Fruit fly (Drosophila melanogaster) whole organism, embryonic: ENCODE data around the gene GNBP1.

Source experiments
- Bteb2 ChIP-seq: fragments of 200-800 bp; sonication (Bioruptor generic); optimal IDR thresholded peaks from 2 replicates; lab custom pipeline; 2016; ENCODE audit warnings: missing biosample characterization, missing genetic modification characterization
- CG10543 ChIP-seq: fragments of 200-800 bp; sonication (Bioruptor generic); optimal IDR thresholded peaks from 3 replicates; lab custom pipeline; 2017; ENCODE audit warnings: missing biosample characterization, mild to moderate bottlenecking, missing genetic modification characterization, moderate library complexity
- CG10654 ChIP-seq: fragments of 200-800 bp; sonication (Bioruptor generic); optimal IDR thresholded peaks from 2 replicates; lab custom pipeline; 2016; ENCODE audit warnings: missing biosample characterization, missing genetic modification characterization
- CG11093 ChIP-seq: fragments of 200-800 bp; sonication (Bioruptor generic); IDR thresholded peaks from 3 replicates; pipeline ENCODE4 v1.3.6; 2022; ENCODE audit warnings: missing biosample characterization, missing genetic modification characterization
- CG11504 ChIP-seq: fragments of 200-800 bp; sonication (Bioruptor generic); optimal IDR thresholded peaks from 3 replicates; lab custom pipeline; 2019; ENCODE audit warnings: missing biosample characterization, mild to moderate bottlenecking, missing genetic modification characterization, moderate library complexity
- CG12659 ChIP-seq: fragments of 200-800 bp; sonication (Bioruptor generic); optimal IDR thresholded peaks from 3 replicates; lab custom pipeline; 2017; ENCODE audit warnings: mild to moderate bottlenecking, missing biosample characterization, missing genetic modification reagents, missing genetic modification characterization
- CG12769 ChIP-seq: fragments of 200-800 bp; sonication (Bioruptor generic); optimal IDR thresholded peaks from 2 replicates; lab custom pipeline; 2019; ENCODE audit warnings: missing biosample characterization, mild to moderate bottlenecking, missing genetic modification characterization, moderate library complexity
- CG13287 ChIP-seq: fragments of 200-800 bp; sonication (Bioruptor generic); IDR thresholded peaks from 2 replicates; pipeline ENCODE4 v1.3.6; 2022; ENCODE audit warnings: missing biosample characterization, missing genetic modification characterization; ENCODE audit not compliant: partially characterized antibody
- CG15514 ChIP-seq: fragments of 200-800 bp; sonication (Bioruptor generic); optimal IDR thresholded peaks from 3 replicates; lab custom pipeline; 2017; ENCODE audit warnings: missing biosample characterization, missing genetic modification characterization, mild to moderate bottlenecking, moderate library complexity, missing genetic modification reagents
- CG17328 ChIP-seq: fragments of 200-800 bp; sonication (Bioruptor generic); IDR thresholded peaks from 2 replicates; pipeline ENCODE4 v1.3.6; 2022; ENCODE audit warnings: missing biosample characterization, missing genetic modification characterization
- CG17359 ChIP-seq: fragments of 200-800 bp; sonication (Bioruptor generic); optimal IDR thresholded peaks from 3 replicates; lab custom pipeline; 2018; ENCODE audit warnings: missing biosample characterization, mild to moderate bottlenecking, missing genetic modification characterization, moderate library complexity
- CG18599 ChIP-seq: fragments of 200-800 bp; sonication (Bioruptor generic); optimal IDR thresholded peaks from 3 replicates; lab custom pipeline; 2017; ENCODE audit warnings: missing biosample characterization, missing genetic modification characterization, mild to moderate bottlenecking, moderate library complexity, missing genetic modification reagents
- CG2129 ChIP-seq: fragments of 200-800 bp; sonication (Bioruptor generic); IDR thresholded peaks from 2 replicates; pipeline ENCODE4 v1.3.6; 2022; ENCODE audit warnings: missing biosample characterization, missing genetic modification characterization; ENCODE audit not compliant: partially characterized antibody
- CG2678 ChIP-seq: fragments of 200-800 bp; sonication (Bioruptor generic); optimal IDR thresholded peaks from 3 replicates; lab custom pipeline; 2019; ENCODE audit warnings: missing biosample characterization, mild to moderate bottlenecking, missing genetic modification characterization, moderate library complexity
- CG31365 ChIP-seq: fragments of 200-800 bp; sonication (Bioruptor generic); optimal IDR thresholded peaks from 2 replicates; lab custom pipeline; 2018; ENCODE audit warnings: missing biosample characterization, mild to moderate bottlenecking, missing genetic modification characterization
- CG34376 ChIP-seq: fragments of 200-800 bp; sonication (Bioruptor generic); optimal IDR thresholded peaks from 2 replicates; lab custom pipeline; 2018; ENCODE audit warnings: missing biosample characterization, mild to moderate bottlenecking, missing genetic modification characterization
- CG42726 ChIP-seq: fragments of 200-800 bp; sonication (Bioruptor generic); IDR thresholded peaks from 2 replicates; pipeline ENCODE4 v1.3.6; 2022; ENCODE audit warnings: missing biosample characterization, missing genetic modification characterization; ENCODE audit not compliant: partially characterized antibody
- CG7786 ChIP-seq: fragments of 200-800 bp; sonication (Bioruptor generic); optimal IDR thresholded peaks from 2 replicates; lab custom pipeline; 2016; ENCODE audit warnings: missing biosample characterization, missing genetic modification characterization
- CG7839 ChIP-seq: fragments of 200-800 bp; sonication (Bioruptor generic); optimal IDR thresholded peaks from 3 replicates; lab custom pipeline; 2018; ENCODE audit warnings: missing biosample characterization, mild to moderate bottlenecking, missing genetic modification characterization, moderate library complexity
- CG8290 ChIP-seq, 3 experiments: fragments of 200-800 bp; sonication (Bioruptor generic); optimal IDR thresholded peaks; 2 replicates each; lab custom pipeline; 2016 to 2019; ENCODE audit warnings: missing biosample characterization in 3 of 3, missing genetic modification characterization in 3 of 3, mild to moderate bottlenecking in 2 of 3, moderate library complexity in 1 of 3
- D19B ChIP-seq: fragments of 200-800 bp; sonication (Bioruptor generic); optimal IDR thresholded peaks from 2 replicates; lab custom pipeline; 2017; ENCODE audit warnings: missing biosample characterization, mild to moderate bottlenecking, missing genetic modification characterization
- Dip3 ChIP-seq: fragments of 200-800 bp; sonication (Bioruptor generic); optimal IDR thresholded peaks from 3 replicates; lab custom pipeline; 2016; ENCODE audit warnings: missing biosample characterization, missing genetic modification characterization
- Eip74EF ChIP-seq, 2 experiments: fragments of 200-800 bp in 1 of 2; fragments of >200 bp in 1 of 2; sonication (Bioruptor generic) in 1 of 2; optimal IDR thresholded peaks; 2 replicates each; lab custom pipeline; 2017 to 2019; ENCODE audit warnings: missing biosample characterization in 2 of 2, missing genetic modification characterization in 2 of 2, mild to moderate bottlenecking in 1 of 2, moderate library complexity in 1 of 2
- Fer3 ChIP-seq: fragments of 200-800 bp; sonication (Bioruptor generic); optimal IDR thresholded peaks from 2 replicates; lab custom pipeline; 2018; ENCODE audit warnings: missing biosample characterization, mild to moderate bottlenecking, missing genetic modification characterization, moderate library complexity
- GATAe ChIP-seq: fragments of 200-800 bp; sonication (Bioruptor generic); conservative IDR thresholded peaks from 2 replicates; pipeline ENCODE4 v1.3.6; 2022; ENCODE audit warnings: missing biosample characterization, missing genetic modification characterization
- Gug ChIP-seq: fragments of 200-800 bp; sonication (Bioruptor generic); IDR thresholded peaks from 4 replicates; pipeline ENCODE4 v1.3.6; 2022; ENCODE audit warnings: missing biosample characterization, missing genetic modification characterization
- Hr51 ChIP-seq, 2 experiments: fragments of 200-800 bp; sonication (Bioruptor generic); optimal IDR thresholded peaks; 2 replicates in 1 of 2; 3 replicates in 1 of 2; lab custom pipeline; 2016 to 2018; ENCODE audit warnings: missing biosample characterization in 2 of 2, missing genetic modification characterization in 2 of 2, mild to moderate bottlenecking in 1 of 2, moderate library complexity in 1 of 2
- Med ChIP-seq: fragments of 200-800 bp; sonication (Bioruptor generic); peaks from one replicate; lab custom pipeline; 2016; ENCODE audit warnings: missing biosample characterization, missing genetic modification characterization, mild to moderate bottlenecking, inconsistent platforms, moderate library complexity
- NFAT ChIP-seq: fragments of 200-800 bp; sonication (Bioruptor generic); IDR thresholded peaks from 2 replicates; pipeline ENCODE4 v1.3.6; 2022; ENCODE audit warnings: missing biosample characterization, missing genetic modification characterization
- PHDP ChIP-seq: fragments of 200-800 bp; sonication (Bioruptor generic); optimal IDR thresholded peaks from 3 replicates; lab custom pipeline; 2018; ENCODE audit warnings: missing biosample characterization, mild to moderate bottlenecking, missing genetic modification characterization, moderate library complexity
- Sox100B ChIP-seq: fragments of 200-800 bp; sonication (Bioruptor generic); optimal IDR thresholded peaks from 3 replicates; lab custom pipeline; 2018; ENCODE audit warnings: missing biosample characterization, mild to moderate bottlenecking, missing genetic modification characterization
- Sox102F ChIP-seq: fragments of 200-800 bp; sonication (Bioruptor generic); optimal IDR thresholded peaks from 2 replicates; lab custom pipeline; 2018; ENCODE audit warnings: missing biosample characterization, mild to moderate bottlenecking, missing genetic modification characterization, moderate library complexity
- Vsx1 ChIP-seq: fragments of 200-800 bp; sonication (Bioruptor generic); optimal IDR thresholded peaks from 2 replicates; lab custom pipeline; 2017; ENCODE audit warnings: missing biosample characterization, mild to moderate bottlenecking, missing genetic modification characterization, missing genetic modification reagents
- bcd ChIP-seq: fragments of 200-800 bp; sonication (Bioruptor generic); optimal IDR thresholded peaks from 2 replicates; lab custom pipeline; 2017; ENCODE audit warnings: missing biosample characterization, mild to moderate bottlenecking, missing genetic modification characterization
- caup ChIP-seq: fragments of 200-800 bp; sonication (Bioruptor generic); optimal IDR thresholded peaks from 3 replicates; lab custom pipeline; 2017; ENCODE audit warnings: missing biosample characterization, mild to moderate bottlenecking, missing genetic modification characterization, moderate library complexity; ENCODE audit not compliant: severe bottlenecking
- chm ChIP-seq: fragments of 200-800 bp; sonication (Bioruptor generic); IDR thresholded peaks from 2 replicates; pipeline ENCODE4 v1.3.6; 2022; ENCODE audit warnings: missing biosample characterization, missing genetic modification characterization
- exex ChIP-seq: fragments of 200-800 bp; sonication (Bioruptor generic); optimal IDR thresholded peaks from 4 replicates; lab custom pipeline; 2018; ENCODE audit warnings: missing biosample characterization, mild to moderate bottlenecking, missing genetic modification characterization, moderate library complexity
- fru ChIP-seq: fragments of >200 bp; optimal IDR thresholded peaks from 2 replicates; lab custom pipeline; 2017
- gem ChIP-seq: fragments of 200-800 bp; sonication (Bioruptor generic); optimal IDR thresholded peaks from 2 replicates; lab custom pipeline; 2019; ENCODE audit warnings: missing biosample characterization, mild to moderate bottlenecking, missing genetic modification characterization, moderate library complexity
- grau ChIP-seq: fragments of 200-800 bp; optimal IDR thresholded peaks from 3 replicates; lab custom pipeline; 2019; ENCODE audit warnings: missing biosample characterization, mild to moderate bottlenecking, missing genetic modification characterization, moderate library complexity
- hkb ChIP-seq, 2 experiments: fragments of 200-800 bp in 1 of 2; fragments of >200 bp in 1 of 2; sonication (Bioruptor generic) in 1 of 2; IDR thresholded peaks in 1 of 2; optimal IDR thresholded peaks in 1 of 2; 2 replicates each; pipeline versions ENCODE4 v1.3.6 to Lab custom; 2017 to 2022; ENCODE audit warnings: missing biosample characterization in 1 of 2, missing genetic modification characterization in 1 of 2
- lab ChIP-seq: fragments of 200-800 bp; sonication (Bioruptor generic); optimal IDR thresholded peaks from 3 replicates; lab custom pipeline; 2017; ENCODE audit warnings: missing biosample characterization, missing genetic modification characterization, mild to moderate bottlenecking, moderate library complexity, missing genetic modification reagents
- mld ChIP-seq: fragments of 200-800 bp; sonication (Bioruptor generic); IDR thresholded peaks from 3 replicates; pipeline ENCODE4 v1.3.6; 2022; ENCODE audit warnings: missing biosample characterization, missing genetic modification characterization; ENCODE audit not compliant: partially characterized antibody
- nerfin-1 ChIP-seq: fragments of 200-800 bp; sonication (Bioruptor generic); optimal IDR thresholded peaks from 3 replicates; lab custom pipeline; 2019; ENCODE audit warnings: missing biosample characterization, mild to moderate bottlenecking, missing genetic modification characterization, moderate library complexity
- pros ChIP-seq: fragments of 200-800 bp; sonication (Bioruptor generic); optimal IDR thresholded peaks from 3 replicates; lab custom pipeline; 2019; ENCODE audit warnings: missing biosample characterization, mild to moderate bottlenecking, missing genetic modification characterization, moderate library complexity
- rib ChIP-seq: fragments of 200-800 bp; sonication (Bioruptor generic); IDR thresholded peaks from 2 replicates; pipeline ENCODE4 v1.3.6; 2022; ENCODE audit warnings: missing biosample characterization, missing genetic modification characterization
- row ChIP-seq: fragments of 200-800 bp; sonication (Bioruptor generic); IDR thresholded peaks from 3 replicates; pipeline ENCODE4 v1.3.6; 2022; ENCODE audit warnings: missing biosample characterization, missing genetic modification characterization
- salm ChIP-seq: fragments of 200-800 bp; sonication (Bioruptor generic); optimal IDR thresholded peaks from 2 replicates; lab custom pipeline; 2018; ENCODE audit warnings: missing biosample characterization, mild to moderate bottlenecking, missing genetic modification characterization
- sug ChIP-seq: fragments of 200-800 bp; optimal IDR thresholded peaks from 2 replicates; lab custom pipeline; 2019; ENCODE audit warnings: missing biosample characterization, mild to moderate bottlenecking, missing genetic modification characterization, moderate library complexity

Gene GNBP1

DNA sequence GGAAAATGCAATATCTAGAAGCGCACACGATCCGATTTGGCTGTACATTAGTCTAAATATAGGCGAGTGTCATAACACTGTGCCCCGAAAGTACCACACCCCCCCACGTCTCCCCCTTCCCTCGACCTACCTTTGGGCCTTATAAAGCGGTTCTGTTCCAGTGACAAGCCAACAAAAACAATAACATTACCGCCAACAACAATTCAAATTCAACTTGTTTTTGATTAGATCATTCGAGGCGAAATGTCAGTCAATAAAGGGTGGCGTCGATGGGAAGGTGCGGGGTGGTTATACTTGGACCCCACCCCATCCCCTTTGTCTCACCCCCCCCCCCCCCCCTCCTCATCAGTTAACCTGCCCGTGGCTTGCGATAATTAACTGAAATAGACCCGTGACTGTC lies 42.5 kb upstream of the GNBP1 start (continued):
- no peak for TF ChIP-seq mld (GFP tag; lab: Robert Waterston, UW)
- no peak for TF ChIP-seq CG8290 (GFP tag; optimal IDR thresholded peaks at IDR 0.05; lab: Kevin White, UChicago)
- TF ChIP-seq CG8290 (tag; optimal IDR thresholded peaks at IDR 0.05; lab: Kevin White, UChicago) = peak in 1 of 2 experiments; percentile 49
- TF ChIP-seq nerfin-1 = no peak
- TF ChIP-seq hkb (optimal IDR thresholded peaks at IDR 0.05; lab: Kevin White, UChicago) = no peak
- no peak for TF ChIP-seq hkb (GFP tag; IDR thresholded peaks at IDR 0.05; lab: Robert Waterston, UW)
- TF ChIP-seq CG2129 (GFP tag; lab: Robert Waterston, UW) = no peak
- TF ChIP-seq NFAT = no peak
- no peak for TF ChIP-seq bcd (GFP tag; lab: Kevin White, UChicago)
- peak; percentile 3 for TF ChIP-seq CG15514 (GFP tag; lab: Kevin White, UChicago)
- no peak for TF ChIP-seq CG7786 (GFP tag; lab: Kevin White, UChicago)
- no peak for TF ChIP-seq rib (GFP tag; lab: Robert Waterston, UW)
- TF ChIP-seq lab = peak; percentile 64
- TF ChIP-seq Med = peak; percentile 16
- no peak for TF ChIP-seq CG34376
- no peak for TF ChIP-seq chm
- no peak for TF ChIP-seq CG10654
- TF ChIP-seq GATAe = 0 out of 2 replicates have a peak, but pooled peaks have one; percentile 11
- no peak for TF ChIP-seq CG17359
- TF ChIP-seq pros = peak; percentile 5
- no peak for TF ChIP-seq Dip3 (GFP tag; lab: Kevin White, UChicago)
- TF ChIP-seq CG17328 (GFP tag; lab: Robert Waterston, UW) = no peak
- TF ChIP-seq Gug (GFP tag; lab: Robert Waterston, UW) = no peak
- TF ChIP-seq Bteb2 = no peak
- TF ChIP-seq CG10543 = peak; percentile 60
- TF ChIP-seq Sox100B = no peak
- TF ChIP-seq caup (GFP tag; lab: Kevin White, UChicago) = peak; percentile 67
- TF ChIP-seq CG12659 (GFP tag; lab: Kevin White, UChicago) = no peak
- TF ChIP-seq Fer3 = no peak
- TF ChIP-seq CG12769 (tag; lab: Kevin White, UChicago) = peak; percentile 54

DNA sequence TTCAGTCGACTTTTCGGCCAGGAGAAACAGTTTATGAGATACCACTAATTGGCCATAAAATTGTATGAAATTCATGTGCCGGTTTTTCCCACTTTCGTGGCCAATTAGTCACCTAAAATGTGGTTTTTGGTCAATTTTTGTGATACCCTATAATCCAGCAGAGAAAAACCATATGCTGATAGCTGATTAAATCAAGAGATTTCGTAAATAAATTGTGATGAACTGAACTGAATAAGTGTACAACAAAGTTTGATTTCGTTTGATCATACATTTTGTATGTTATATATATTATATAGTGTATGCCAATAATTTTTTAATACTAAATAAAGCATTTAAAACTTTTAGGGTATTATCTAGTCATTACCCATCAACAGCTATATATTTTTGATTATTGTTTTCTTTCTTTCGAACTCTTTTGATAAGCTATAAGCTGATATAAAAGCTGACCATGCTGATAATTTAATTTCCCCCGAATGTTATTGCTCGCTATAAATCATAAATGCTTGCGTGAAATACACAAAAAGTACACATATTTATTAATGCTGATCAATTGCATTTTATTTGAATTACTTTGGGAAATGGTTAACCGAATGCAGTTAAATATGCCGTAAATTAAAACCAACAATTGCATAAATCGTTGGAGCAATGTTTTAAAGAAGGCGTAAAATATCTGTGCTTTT lies 40.7 kb upstream of the GNBP1 start:
- TF ChIP-seq CG7839 (tag; lab: Kevin White, UChicago) (peak; percentile 3), salm (tag; lab: Kevin White, UChicago) (no peak), Vsx1 (GFP tag; lab: Kevin White, UChicago) (peak; percentile 85), D19B (GFP tag; lab: Kevin White, UChicago) (peak; percentile 94), CG13287 (no peak), sug (tag; lab: Kevin White, UChicago) (peak; percentile 44), Hr51 (GFP tag; optimal IDR thresholded peaks at IDR 0.05; lab: Kevin White, UChicago) (peak in 1 of 2 experiments; percentile 17), exex (tag; lab: Kevin White, UChicago) (peak; percentile 86), fru (lab: Kevin White, UChicago) (no peak), CG11504 (tag; lab: Kevin White, UChicago) (peak; percentile 4), row (GFP tag; lab: Robert Waterston, UW) (peak; percentile 63), grau (tag; lab: Kevin White, UChicago) (peak; percentile 32), CG2678 (tag; lab: Kevin White, UChicago) (peak; percentile 35), gem (tag; lab: Kevin White, UChicago) (peak; percentile 30), CG18599 (GFP tag; lab: Kevin White, UChicago) (peak; percentile 11), PHDP (tag; lab: Kevin White, UChicago) (peak; percentile 24), CG42726 (GFP tag; lab: Robert Waterston, UW) (no peak), CG31365 (tag; lab: Kevin White, UChicago) (no peak), CG11093 (no peak), Eip74EF (GFP tag; optimal IDR thresholded peaks at IDR 0.05; lab: Kevin White, UChicago) (peak in 1 of 2 experiments; percentile 10), Sox102F (GFP tag; lab: Kevin White, UChicago) (peak; percentile 16)
